Worm (Caenorhabditis elegans) whole organism, late embryonic: Measurements from ENCODE around the gene gst-34.

Source experiments
- dmd-4 ChIP-seq: sonication (generic microtip); optimal IDR thresholded peaks from 2 replicates; lab custom pipeline; 2016; ENCODE audit warnings: borderline replicate concordance, missing genetic modification characterization, missing compliant biosample characterization
- dve-1 ChIP-seq: sonication (generic microtip); optimal IDR thresholded peaks from 2 replicates; lab custom pipeline; 2017; ENCODE audit warnings: antibody characterized with exemption, mild to moderate bottlenecking, missing genetic modification characterization, missing compliant biosample characterization

DNA sequence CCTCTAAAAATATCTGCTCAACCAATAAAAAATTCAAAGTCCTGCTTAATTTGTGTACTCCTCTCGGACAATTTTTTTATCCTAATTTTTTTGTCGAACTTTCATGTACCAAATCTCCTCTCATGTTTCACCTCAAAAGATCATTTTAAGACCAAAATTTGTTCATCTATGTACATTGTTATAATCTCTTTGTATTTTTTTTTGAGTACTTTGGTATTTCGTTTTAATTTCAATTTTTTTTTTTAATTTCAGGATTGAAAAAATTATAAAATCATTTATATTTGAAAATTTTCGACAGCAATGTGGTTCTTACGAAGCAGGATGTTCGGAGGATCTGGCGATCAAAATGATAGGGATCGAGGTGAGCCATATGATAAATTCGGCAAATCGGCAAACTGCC lies 13.4 kb upstream of the gst-34 start, which contains the start of gene spsb-1:
- TF ChIP-seq dve-1 (tag; lab: Kevin White, UChicago) (no peak), dmd-4 (tag; lab: Kevin White, UChicago) (no peak)
